Fruit fly (Drosophila melanogaster) S2 (cell line): ENCODE measurements around the gene snsl.

Source experiments
- CG8478 ChIP-seq: fragments of >200 bp; optimal IDR thresholded peaks from 2 replicates; lab custom pipeline; 2018
- CTCF ChIP-seq, 2 experiments: fragments of >200 bp; optimal IDR thresholded peaks; 2 replicates each; lab custom pipeline; 2018

DNA sequence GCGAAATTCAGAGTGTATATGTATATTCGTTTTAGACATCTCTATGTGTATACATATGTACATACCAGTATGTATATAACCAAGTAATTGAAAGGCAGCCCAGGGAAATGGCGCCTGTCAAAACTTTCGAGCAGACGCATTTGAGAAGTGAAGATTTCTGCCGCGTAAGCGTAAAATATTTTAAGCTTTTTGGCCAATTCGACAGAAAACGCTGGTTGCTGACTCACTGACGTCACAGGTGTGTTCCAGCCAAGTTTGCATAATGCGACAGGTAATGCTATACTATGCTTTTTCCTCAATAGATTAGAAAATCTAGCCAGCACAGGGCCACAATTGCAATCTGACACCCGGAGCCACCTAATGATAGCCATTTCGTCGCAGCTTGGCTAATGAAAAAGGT is 10.2 kb upstream of the snsl start:
- TF ChIP-seq CTCF (optimal IDR thresholded peaks at IDR 0.05; lab: Kevin White, UChicago): no peak
- TF ChIP-seq CG8478 (lab: Kevin White, UChicago): no peak
